Worm (Caenorhabditis elegans) whole organism, L1 larva: ENCODE results near the gene atg-7.

Experiments used
- C04F5.9 ChIP-seq: sonication (generic microtip); optimal IDR thresholded peaks from 2 replicates; lab custom pipeline; 2016; ENCODE audit warnings: missing genetic modification characterization, missing compliant biosample characterization
- C16A3.4 ChIP-seq: fragments of 150-350 bp; optimal IDR thresholded peaks from 2 replicates; lab custom pipeline; 2014; ENCODE audit warnings: missing biosample characterization, missing genetic modification characterization
- F16B12.6 ChIP-seq: fragments of 150-350 bp; optimal IDR thresholded peaks from 2 replicates; lab custom pipeline; 2014; ENCODE audit warnings: missing biosample characterization, missing genetic modification characterization
- aha-1 ChIP-seq: fragments of 150-350 bp; optimal IDR thresholded peaks from 2 replicates; lab custom pipeline; 2014; ENCODE audit warnings: missing biosample characterization, missing genetic modification characterization
- ceh-90 ChIP-seq: sonication (generic microtip); optimal IDR thresholded peaks from 2 replicates; lab custom pipeline; 2016; ENCODE audit warnings: missing genetic modification characterization, missing compliant biosample characterization
- dpl-1 ChIP-seq, 3 experiments: fragments of 150-350 bp in 2 of 3; sonication (generic microtip) in 1 of 3; optimal IDR thresholded peaks; 2 replicates each; lab custom pipeline; 2014 to 2017; ENCODE audit warnings: missing biosample characterization in 3 of 3, missing genetic modification characterization in 3 of 3, missing genetic modification reagents in 3 of 3
- dsc-1 ChIP-seq: sonication (generic microtip); optimal IDR thresholded peaks from 2 replicates; lab custom pipeline; 2016; ENCODE audit warnings: mild to moderate bottlenecking, missing genetic modification characterization, missing compliant biosample characterization
- efl-1 ChIP-seq, 4 experiments: fragments of 150-350 bp; optimal IDR thresholded peaks in 3 of 4; peaks in 1 of 4; 1 replicate in 1 of 4; 2 replicates in 3 of 4; lab custom pipeline; 2014; ENCODE audit warnings: missing biosample characterization in 2 of 4, missing genetic modification characterization in 2 of 4, missing genetic modification reagents in 2 of 4
- egl-27 ChIP-seq, 2 experiments: fragments of 150-350 bp in 1 of 2; sonication (generic microtip); optimal IDR thresholded peaks; 3 replicates each; lab custom pipeline; 2017 to 2018; ENCODE audit warnings: missing biosample characterization in 2 of 2, missing genetic modification characterization in 2 of 2, missing genetic modification reagents in 2 of 2
- fkh-10 ChIP-seq: sonication (generic microtip); optimal IDR thresholded peaks from 2 replicates; lab custom pipeline; 2017; ENCODE audit warnings: missing biosample characterization, missing genetic modification reagents, missing genetic modification characterization
- fos-1 ChIP-seq: fragments of 150-350 bp; optimal IDR thresholded peaks from 2 replicates; lab custom pipeline; 2014; ENCODE audit warnings: missing biosample characterization, missing genetic modification characterization
- hpl-2 ChIP-seq: fragments of 150-350 bp; optimal IDR thresholded peaks from 2 replicates; lab custom pipeline; 2014; ENCODE audit warnings: missing biosample characterization, missing genetic modification reagents, missing genetic modification characterization
- lin-13 ChIP-seq: fragments of 150-350 bp; optimal IDR thresholded peaks from 2 replicates; lab custom pipeline; 2014; ENCODE audit warnings: missing biosample characterization, missing genetic modification reagents, missing genetic modification characterization
- lin-14 ChIP-seq: fragments of 200-800 bp; sonication (Bioruptor generic); optimal IDR thresholded peaks from 2 replicates; lab custom pipeline; 2018; ENCODE audit warnings: mild to moderate bottlenecking, missing genetic modification characterization, moderate library complexity, missing compliant biosample characterization
- lin-15B ChIP-seq: fragments of 150-350 bp; sonication (generic microtip); optimal IDR thresholded peaks from 3 replicates; lab custom pipeline; 2014; ENCODE audit warnings: missing biosample characterization, missing genetic modification characterization
- lin-35 ChIP-seq, 2 experiments: fragments of 150-350 bp; optimal IDR thresholded peaks; 2 replicates each; lab custom pipeline; 2014; ENCODE audit warnings: missing biosample characterization in 2 of 2, missing genetic modification characterization in 2 of 2, missing genetic modification reagents in 2 of 2
- lin-39 ChIP-seq: fragments of 150-350 bp; optimal IDR thresholded peaks from 2 replicates; lab custom pipeline; 2014; ENCODE audit warnings: missing biosample characterization, missing genetic modification reagents, missing genetic modification characterization
- lir-3 ChIP-seq: sonication (generic microtip); optimal IDR thresholded peaks from 2 replicates; lab custom pipeline; 2016; ENCODE audit warnings: mild to moderate bottlenecking, missing genetic modification characterization, moderate library complexity, missing compliant biosample characterization; ENCODE audit not compliant: poor library complexity
- mab-9 ChIP-seq: fragments of 200-800 bp; sonication (Bioruptor generic); IDR thresholded peaks from 2 replicates; pipeline ENCODE4 v1.3.6; 2022; ENCODE audit warnings: missing genetic modification reagents, missing genetic modification characterization, missing compliant biosample characterization
- mdl-1 ChIP-seq, 2 experiments: fragments of 150-350 bp; optimal IDR thresholded peaks; 2 replicates each; lab custom pipeline; 2014 to 2017; ENCODE audit warnings: missing biosample characterization in 2 of 2, missing genetic modification characterization in 2 of 2, inconsistent platforms in 1 of 2
- mep-1 ChIP-seq: fragments of 150-350 bp; optimal IDR thresholded peaks from 2 replicates; lab custom pipeline; 2014; ENCODE audit warnings: missing biosample characterization, missing genetic modification characterization
- nhr-19 ChIP-seq: fragments of 200-800 bp; sonication (Bioruptor generic); conservative IDR thresholded peaks from 2 replicates; pipeline ENCODE4 v1.3.6; 2022; ENCODE audit warnings: missing genetic modification characterization, missing compliant biosample characterization
- nhr-20 ChIP-seq: sonication (generic microtip); optimal IDR thresholded peaks from 2 replicates; lab custom pipeline; 2016; ENCODE audit warnings: mild to moderate bottlenecking, missing genetic modification characterization, missing compliant biosample characterization
- nhr-237 ChIP-seq: fragments of 150-350 bp; optimal IDR thresholded peaks from 2 replicates; lab custom pipeline; 2014; ENCODE audit warnings: missing biosample characterization, missing genetic modification characterization
- nhr-28 ChIP-seq: fragments of 150-350 bp; optimal IDR thresholded peaks from 2 replicates; lab custom pipeline; 2014; ENCODE audit warnings: missing biosample characterization, missing genetic modification characterization
- nhr-47 ChIP-seq: sonication (generic microtip); optimal IDR thresholded peaks from 2 replicates; lab custom pipeline; 2016; ENCODE audit warnings: mild to moderate bottlenecking, missing genetic modification characterization, moderate library complexity, missing compliant biosample characterization
- nhr-71 ChIP-seq: sonication (generic microtip); optimal IDR thresholded peaks from 2 replicates; lab custom pipeline; 2016; ENCODE audit warnings: mild to moderate bottlenecking, missing genetic modification characterization, moderate library complexity, missing compliant biosample characterization
- nhr-76 ChIP-seq: sonication (generic microtip); optimal IDR thresholded peaks from 2 replicates; lab custom pipeline; 2017; ENCODE audit warnings: missing biosample characterization, missing genetic modification characterization
- nhr-84 ChIP-seq: sonication (generic microtip); optimal IDR thresholded peaks from 2 replicates; lab custom pipeline; 2017; ENCODE audit warnings: missing biosample characterization, missing genetic modification characterization
- nhr-85 ChIP-seq: sonication (generic microtip); peaks from one replicate; lab custom pipeline; 2016; ENCODE audit warnings: missing genetic modification characterization, inconsistent platforms, missing compliant biosample characterization
- nhr-90 ChIP-seq: sonication (generic microtip); optimal IDR thresholded peaks from 2 replicates; lab custom pipeline; 2016; ENCODE audit warnings: mild to moderate bottlenecking, missing genetic modification characterization, missing compliant biosample characterization; ENCODE audit not compliant: poor library complexity
- pqm-1 ChIP-seq: sonication (generic microtip); optimal IDR thresholded peaks from 3 replicates; lab custom pipeline; 2017; ENCODE audit warnings: missing biosample characterization, missing genetic modification characterization
- rnt-1 ChIP-seq: sonication (generic microtip); optimal IDR thresholded peaks from 2 replicates; lab custom pipeline; 2016; ENCODE audit warnings: mild to moderate bottlenecking, missing genetic modification characterization, moderate library complexity, missing compliant biosample characterization
- skn-1 ChIP-seq: fragments of 150-350 bp; optimal IDR thresholded peaks from 2 replicates; lab custom pipeline; 2014; ENCODE audit warnings: missing biosample characterization, missing genetic modification characterization
- snu-23 ChIP-seq: sonication (generic microtip); optimal IDR thresholded peaks from 2 replicates; lab custom pipeline; 2016; ENCODE audit warnings: missing genetic modification characterization, missing compliant biosample characterization
- swsn-7 ChIP-seq: sonication (generic microtip); optimal IDR thresholded peaks from 2 replicates; lab custom pipeline; 2016; ENCODE audit warnings: missing genetic modification characterization, missing compliant biosample characterization
- tbx-2 ChIP-seq: sonication (generic microtip); optimal IDR thresholded peaks from 2 replicates; lab custom pipeline; 2016; ENCODE audit warnings: missing genetic modification characterization, missing compliant biosample characterization
- unc-130 ChIP-seq: fragments of 150-350 bp; optimal IDR thresholded peaks from 2 replicates; lab custom pipeline; 2017; ENCODE audit warnings: missing biosample characterization, missing genetic modification characterization, inconsistent platforms
- unc-30 ChIP-seq: sonication (generic microtip); optimal IDR thresholded peaks from 2 replicates; lab custom pipeline; 2017; ENCODE audit warnings: missing biosample characterization, missing genetic modification characterization
- unc-62 ChIP-seq: fragments of 150-350 bp; optimal IDR thresholded peaks from 2 replicates; lab custom pipeline; 2014; ENCODE audit warnings: missing biosample characterization, missing genetic modification reagents, missing genetic modification characterization
- vab-15 ChIP-seq: sonication (generic microtip); optimal IDR thresholded peaks from 2 replicates; lab custom pipeline; 2017; ENCODE audit warnings: missing genotype, mild to moderate bottlenecking, missing genetic modification characterization, missing compliant biosample characterization
- xbp-1 ChIP-seq: sonication (generic microtip); optimal IDR thresholded peaks from 2 replicates; lab custom pipeline; 2016; ENCODE audit warnings: missing genetic modification characterization, missing compliant biosample characterization
- zip-4 ChIP-seq: fragments of 200-800 bp; sonication (Bioruptor generic); optimal IDR thresholded peaks from 2 replicates; lab custom pipeline; 2018; ENCODE audit warnings: mild to moderate bottlenecking, missing genetic modification characterization, moderate library complexity, missing compliant biosample characterization
- ztf-4 ChIP-seq: fragments of 150-350 bp; optimal IDR thresholded peaks from 2 replicates; lab custom pipeline; 2014; ENCODE audit warnings: missing biosample characterization, missing genetic modification characterization

Gene atg-7

ce11 chrIV:11082789-11083235 lies 2.0 kb upstream of the atg-7 start (continued):
- peak; percentile 42 for TF ChIP-seq aha-1 (tag; lab: Kevin White, UChicago)
- TF ChIP-seq unc-30: no peak
- peak; percentile 34 for TF ChIP-seq F16B12.6
- TF ChIP-seq vab-15 (tag; lab: Kevin White, UChicago): peak; percentile 63
- peak; percentile 32 to 66 for TF ChIP-seq egl-27 (tag; optimal IDR thresholded peaks at IDR 0.05; lab: Kevin White, UChicago)
- TF ChIP-seq lin-39 (tag; lab: Kevin White, UChicago): peak; percentile 83
- no peak for TF ChIP-seq lin-15B (tag; lab: Kevin White, UChicago)

- no peak for TF ChIP-seq lin-35 (GFP tag; optimal IDR thresholded peaks at IDR 0.05; lab: Kevin White, UChicago)
- TF ChIP-seq skn-1 (tag; lab: Kevin White, UChicago): peak; percentile 23
- TF ChIP-seq nhr-90 (tag; lab: Kevin White, UChicago): no peak
- TF ChIP-seq snu-23 (GFP tag; lab: Kevin White, UChicago): no peak
- no peak for TF ChIP-seq zip-4 (GFP tag; lab: Kevin White, UChicago)
- no peak for TF ChIP-seq pqm-1
- no peak for TF ChIP-seq hpl-2 (GFP tag; lab: Kevin White, UChicago)
Observed at ce11 chrIV:11082153-11082552, 1.3 kb upstream of the atg-7 start, which contains the start of gene let-70. Gene let-70, minus strand, starts transcription at chrIV:11082253.

ce11 chrIV:11078482-11078881 lies 2.4 kb downstream of the atg-7 start, which contains the start of gene Y5F2A.4:
Gene Y5F2A.4, minus strand, starts transcription at chrIV:11078582.
- no peak for TF ChIP-seq fkh-10 (GFP tag; lab: Kevin White, UChicago)

- TF ChIP-seq lir-3 (tag; lab: Kevin White, UChicago) (peak; percentile 57), nhr-237 (tag; lab: Kevin White, UChicago) (peak; percentile 68), rnt-1 (tag; lab: Kevin White, UChicago) (peak; percentile 71)
Observed at ce11 chrIV:11070895-11071294, 10.0 kb downstream of the atg-7 start.

- peak in 1 of 2 experiments; percentile 0 for TF ChIP-seq mdl-1 (tag; optimal IDR thresholded peaks at IDR 0.05; lab: Kevin White, UChicago)
- peak; percentile 46 for TF ChIP-seq lin-13 (GFP tag; lab: Kevin White, UChicago)
- no peak for TF ChIP-seq nhr-28 (tag; lab: Kevin White, UChicago)
- TF ChIP-seq mep-1: peak; percentile 8
- no peak for TF ChIP-seq nhr-76 (tag; lab: Kevin White, UChicago)
- TF ChIP-seq pqm-1: no peak
- peak; percentile 69 for TF ChIP-seq ztf-4 (tag; lab: Kevin White, UChicago)
- peak; percentile 61 for TF ChIP-seq unc-62 (GFP tag; lab: Kevin White, UChicago)
- peak; percentile 42 for TF ChIP-seq unc-130 (tag; lab: Kevin White, UChicago)
- TF ChIP-seq nhr-47 (tag; lab: Kevin White, UChicago): peak; percentile 53
- peak; percentile 88 for TF ChIP-seq nhr-19 (GFP tag; lab: Robert Waterston, UW)
- peak; percentile 90 for TF ChIP-seq lin-14 (GFP tag; lab: Kevin White, UChicago)
- TF ChIP-seq tbx-2 (tag; lab: Kevin White, UChicago): peak; percentile 57
- TF ChIP-seq xbp-1 (tag; lab: Kevin White, UChicago): peak; percentile 35
- TF ChIP-seq nhr-84 (tag; lab: Kevin White, UChicago): no peak
- peak; percentile 27 for TF ChIP-seq C16A3.4 (tag; lab: Kevin White, UChicago)
- peak; percentile 66 for TF ChIP-seq nhr-20 (tag; lab: Kevin White, UChicago)
- TF ChIP-seq dsc-1 (tag; lab: Kevin White, UChicago): no peak
- TF ChIP-seq swsn-7 (tag; lab: Kevin White, UChicago): peak; percentile 51
- TF ChIP-seq nhr-85 (tag; lab: Kevin White, UChicago): peak; percentile 39
- peak; percentile 18 for TF ChIP-seq C04F5.9 (tag; lab: Kevin White, UChicago)
- no peak for TF ChIP-seq mab-9
- TF ChIP-seq ceh-90 (tag; lab: Kevin White, UChicago): no peak
- no peak for TF ChIP-seq zip-4 (GFP tag; lab: Kevin White, UChicago)
- TF ChIP-seq efl-1 (optimal IDR thresholded peaks at IDR 0.05; lab: Kevin White, UChicago): peak; percentile 15 to 44
- peak in 1 of 2 experiments; percentile 65 for TF ChIP-seq efl-1 (GFP tag; optimal IDR thresholded peaks at IDR 0.05 in 1 of 2; lab: Kevin White, UChicago)
- TF ChIP-seq rnt-1 (tag; lab: Kevin White, UChicago): peak; percentile 82
- peak; percentile 96 for TF ChIP-seq nhr-71 (tag; lab: Kevin White, UChicago)
- TF ChIP-seq snu-23 (GFP tag; lab: Kevin White, UChicago): peak; percentile 64
- peak; percentile 33 for TF ChIP-seq fos-1 (tag; lab: Kevin White, UChicago)
- peak; percentile 96 for TF ChIP-seq lin-39 (tag; lab: Kevin White, UChicago)
- TF ChIP-seq dpl-1 (GFP tag; optimal IDR thresholded peaks at IDR 0.05; lab: Kevin White, UChicago): peak in 1 of 3 experiments; percentile 3
Observed at ce11 chrIV:11068314-11068713, 12.5 kb downstream of the atg-7 start.
